Fruit fly (Drosophila melanogaster) whole organism, embryonic: ENCODE data around the gene mRpS14.
A peak's percentile ranks its signal among the peaks of the same experiment; 100 is the strongest.

Source experiments
- Bdp1 ChIP-seq: fragments of 200-800 bp; sonication (Bioruptor generic); optimal IDR thresholded peaks from 3 replicates; lab custom pipeline; 2016; ENCODE audit warnings: missing biosample characterization, missing genetic modification characterization
- CG10959 ChIP-seq: fragments of 200-800 bp; sonication (Bioruptor generic); IDR thresholded peaks from 2 replicates; pipeline ENCODE4 v1.3.6; 2022; ENCODE audit warnings: missing biosample characterization, missing genetic modification characterization
- CG12071 ChIP-seq: fragments of 200-800 bp; sonication (Bioruptor generic); optimal IDR thresholded peaks from 3 replicates; lab custom pipeline; 2018; ENCODE audit warnings: missing biosample characterization, mild to moderate bottlenecking, missing genetic modification characterization
- CG13287 ChIP-seq: fragments of 200-800 bp; sonication (Bioruptor generic); IDR thresholded peaks from 2 replicates; pipeline ENCODE4 v1.3.6; 2022; ENCODE audit warnings: missing biosample characterization, missing genetic modification characterization; ENCODE audit not compliant: partially characterized antibody
- CG15696 ChIP-seq: fragments of 200-800 bp; sonication (Bioruptor generic); optimal IDR thresholded peaks from 2 replicates; lab custom pipeline; 2019; ENCODE audit warnings: missing biosample characterization, mild to moderate bottlenecking, missing genetic modification characterization, moderate library complexity
- CG16779 ChIP-seq: fragments of 200-800 bp; sonication (Bioruptor generic); IDR thresholded peaks from 2 replicates; pipeline ENCODE4 v1.3.6; 2022; ENCODE audit warnings: missing biosample characterization, missing genetic modification characterization
- CG17385 ChIP-seq: fragments of 200-800 bp; sonication (Bioruptor generic); optimal IDR thresholded peaks from 3 replicates; lab custom pipeline; 2018; ENCODE audit warnings: missing biosample characterization, mild to moderate bottlenecking, missing genetic modification characterization
- CG17912 ChIP-seq: fragments of 200-800 bp; sonication (Bioruptor generic); optimal IDR thresholded peaks from 2 replicates; lab custom pipeline; 2018; ENCODE audit warnings: missing biosample characterization, mild to moderate bottlenecking, missing genetic modification characterization
- CG2875 ChIP-seq: fragments of 200-800 bp; sonication (Bioruptor generic); optimal IDR thresholded peaks from 2 replicates; lab custom pipeline; 2017; ENCODE audit warnings: missing biosample characterization, mild to moderate bottlenecking, missing genetic modification characterization, missing genetic modification reagents
- CG31224 ChIP-seq: fragments of 200-800 bp; sonication (Bioruptor generic); IDR thresholded peaks from 2 replicates; pipeline ENCODE4 v1.3.6; 2022; ENCODE audit warnings: missing biosample characterization, missing genetic modification characterization
- CG34376 ChIP-seq: fragments of 200-800 bp; sonication (Bioruptor generic); optimal IDR thresholded peaks from 2 replicates; lab custom pipeline; 2018; ENCODE audit warnings: missing biosample characterization, mild to moderate bottlenecking, missing genetic modification characterization
- CG43689 ChIP-seq: fragments of 200-800 bp; sonication (Bioruptor generic); IDR thresholded peaks from 2 replicates; pipeline ENCODE4 v1.3.6; 2022; ENCODE audit warnings: missing biosample characterization, missing genetic modification characterization
- CG4617 ChIP-seq: fragments of 200-800 bp; sonication (Bioruptor generic); optimal IDR thresholded peaks from 3 replicates; lab custom pipeline; 2016; ENCODE audit warnings: missing biosample characterization, missing genetic modification characterization, borderline replicate concordance
- CG5245 ChIP-seq: fragments of 200-800 bp; sonication (Bioruptor generic); optimal IDR thresholded peaks from 3 replicates; lab custom pipeline; 2016; ENCODE audit warnings: missing biosample characterization, missing genetic modification characterization
- CG8089 ChIP-seq: fragments of 200-800 bp; sonication (Bioruptor generic); optimal IDR thresholded peaks from 3 replicates; lab custom pipeline; 2016; ENCODE audit warnings: missing biosample characterization, missing genetic modification characterization
- CG8478 ChIP-seq: fragments of >200 bp; optimal IDR thresholded peaks from 2 replicates; lab custom pipeline; 2018
- D19A ChIP-seq: fragments of 200-800 bp; optimal IDR thresholded peaks from 3 replicates; lab custom pipeline; 2019; ENCODE audit warnings: missing biosample characterization, mild to moderate bottlenecking, missing genetic modification characterization, moderate library complexity
- D19B ChIP-seq: fragments of 200-800 bp; sonication (Bioruptor generic); optimal IDR thresholded peaks from 2 replicates; lab custom pipeline; 2017; ENCODE audit warnings: missing biosample characterization, mild to moderate bottlenecking, missing genetic modification characterization
- Ets97D ChIP-seq: fragments of 200-800 bp; sonication (Bioruptor generic); optimal IDR thresholded peaks from 3 replicates; lab custom pipeline; 2016; ENCODE audit warnings: missing biosample characterization, missing genetic modification characterization
- Lim3 ChIP-seq: fragments of 200-800 bp; sonication (Bioruptor generic); IDR thresholded peaks from 2 replicates; pipeline ENCODE4 v1.3.6; 2022; ENCODE audit warnings: missing biosample characterization, missing genetic modification characterization
- Optix ChIP-seq: fragments of 200-800 bp; sonication (Bioruptor generic); IDR thresholded peaks from 3 replicates; pipeline ENCODE4 v1.3.6; 2022; ENCODE audit warnings: missing biosample characterization, missing genetic modification characterization
- Stat92E ChIP-seq, 3 experiments: fragments of >200 bp in 2 of 3; fragments of 200-800 bp in 1 of 3; sonication (Bioruptor generic) in 1 of 3; optimal IDR thresholded peaks; 2 replicates each; lab custom pipeline; 2017 to 2019; ENCODE audit warnings: missing biosample characterization in 3 of 3, missing genetic modification characterization in 3 of 3, mild to moderate bottlenecking in 1 of 3, moderate library complexity in 1 of 3
- Usf ChIP-seq: fragments of 200-800 bp; sonication (Bioruptor generic); optimal IDR thresholded peaks from 2 replicates; lab custom pipeline; 2017; ENCODE audit warnings: missing genotype, missing biosample characterization, missing genetic modification characterization
- Xbp1 ChIP-seq: fragments of 200-800 bp; sonication (Bioruptor generic); optimal IDR thresholded peaks from 3 replicates; lab custom pipeline; 2016; ENCODE audit warnings: missing biosample characterization, mild to moderate bottlenecking, missing genetic modification characterization
- amos ChIP-seq: fragments of 200-800 bp; sonication (Bioruptor generic); IDR thresholded peaks from 2 replicates; pipeline ENCODE4 v1.3.6; 2022; ENCODE audit warnings: missing biosample characterization, missing genetic modification characterization; ENCODE audit not compliant: partially characterized antibody
- btn ChIP-seq: fragments of 200-800 bp; sonication (Bioruptor generic); optimal IDR thresholded peaks from 2 replicates; lab custom pipeline; 2016; ENCODE audit warnings: missing biosample characterization, missing genetic modification characterization
- ci ChIP-seq: fragments of 200-800 bp; sonication (Bioruptor generic); IDR thresholded peaks from 3 replicates; pipeline ENCODE4 v1.3.6; 2022; ENCODE audit warnings: missing biosample characterization, missing genetic modification characterization
- dan ChIP-seq: fragments of 200-800 bp; sonication (Bioruptor generic); IDR thresholded peaks from 2 replicates; pipeline ENCODE4 v1.3.6; 2022; ENCODE audit warnings: missing biosample characterization, missing genetic modification characterization
- disco-r ChIP-seq: fragments of 200-800 bp; sonication (Bioruptor generic); optimal IDR thresholded peaks from 2 replicates; lab custom pipeline; 2016; ENCODE audit warnings: missing biosample characterization, missing genetic modification characterization
- fu2 ChIP-seq: fragments of 200-800 bp; sonication (Bioruptor generic); optimal IDR thresholded peaks from 2 replicates; lab custom pipeline; 2016; ENCODE audit warnings: missing biosample characterization, missing genetic modification characterization
- gcm2 ChIP-seq: fragments of 200-800 bp; sonication (Bioruptor generic); optimal IDR thresholded peaks from 2 replicates; lab custom pipeline; 2016; ENCODE audit warnings: missing biosample characterization, missing genetic modification characterization
- grau ChIP-seq: fragments of 200-800 bp; optimal IDR thresholded peaks from 3 replicates; lab custom pipeline; 2019; ENCODE audit warnings: missing biosample characterization, mild to moderate bottlenecking, missing genetic modification characterization, moderate library complexity
- gro ChIP-seq: fragments of 200-800 bp; sonication (Bioruptor generic); optimal IDR thresholded peaks from 2 replicates; lab custom pipeline; 2016; ENCODE audit warnings: missing biosample characterization, missing genetic modification characterization
- hb ChIP-seq: fragments of 200-800 bp; sonication (Bioruptor generic); IDR thresholded peaks from 3 replicates; pipeline ENCODE4 v1.3.6; 2022; ENCODE audit warnings: missing biosample characterization, missing genetic modification characterization; ENCODE audit not compliant: partially characterized antibody
- jing ChIP-seq: fragments of 200-800 bp; sonication (Bioruptor generic); optimal IDR thresholded peaks from 2 replicates; lab custom pipeline; 2018; ENCODE audit warnings: missing biosample characterization, mild to moderate bottlenecking, missing genetic modification characterization
- jumu ChIP-seq: fragments of 200-800 bp; sonication (Bioruptor generic); optimal IDR thresholded peaks from 3 replicates; lab custom pipeline; 2016; ENCODE audit warnings: missing biosample characterization, missing genetic modification characterization
- knrl ChIP-seq: fragments of 200-800 bp; sonication (Bioruptor generic); IDR thresholded peaks from 3 replicates; pipeline ENCODE4 v1.3.6; 2022; ENCODE audit warnings: missing biosample characterization, missing genetic modification characterization; ENCODE audit not compliant: partially characterized antibody
- lilli ChIP-seq: fragments of 200-800 bp; sonication (Bioruptor generic); optimal IDR thresholded peaks from 3 replicates; lab custom pipeline; 2016; ENCODE audit warnings: missing biosample characterization, missing genetic modification characterization
- lola ChIP-seq, 3 experiments: fragments of >200 bp in 2 of 3; fragments of 200-800 bp in 1 of 3; sonication (Bioruptor generic) in 1 of 3; optimal IDR thresholded peaks; 2 replicates each; lab custom pipeline; 2017 to 2019; ENCODE audit warnings: missing biosample characterization in 3 of 3, missing genetic modification characterization in 3 of 3, mild to moderate bottlenecking in 1 of 3, moderate library complexity in 1 of 3
- otp ChIP-seq: fragments of 200-800 bp; sonication (Bioruptor generic); IDR thresholded peaks from 3 replicates; pipeline ENCODE4, ENCODE4 v1.3.6; 2022; ENCODE audit warnings: missing biosample characterization, missing genetic modification characterization
- pfk ChIP-seq: fragments of 200-800 bp; sonication (Bioruptor generic); optimal IDR thresholded peaks from 2 replicates; lab custom pipeline; 2018; ENCODE audit warnings: missing biosample characterization, mild to moderate bottlenecking, missing genetic modification characterization, moderate library complexity
- repo ChIP-seq: fragments of 200-800 bp; sonication (Bioruptor generic); optimal IDR thresholded peaks from 2 replicates; lab custom pipeline; 2016; ENCODE audit warnings: missing biosample characterization, missing genetic modification characterization
- row ChIP-seq: fragments of 200-800 bp; sonication (Bioruptor generic); IDR thresholded peaks from 3 replicates; pipeline ENCODE4 v1.3.6; 2022; ENCODE audit warnings: missing biosample characterization, missing genetic modification characterization
- sens-2 ChIP-seq: fragments of 200-800 bp; sonication (Bioruptor generic); IDR thresholded peaks from 2 replicates; pipeline ENCODE4 v1.3.6; 2022; ENCODE audit warnings: missing biosample characterization, missing genetic modification characterization
- slp2 ChIP-seq: fragments of 200-800 bp; sonication (Bioruptor generic); optimal IDR thresholded peaks from 2 replicates; lab custom pipeline; 2016; ENCODE audit warnings: missing biosample characterization, missing genetic modification characterization
- sna ChIP-seq: fragments of 200-800 bp; sonication (Bioruptor generic); IDR thresholded peaks from 2 replicates; pipeline ENCODE4 v1.3.6; 2022; ENCODE audit warnings: missing biosample characterization, missing genetic modification characterization; ENCODE audit not compliant: partially characterized antibody
- tgo ChIP-seq: fragments of 200-800 bp; sonication (Bioruptor generic); IDR thresholded peaks from 3 replicates; pipeline ENCODE4 v1.3.6; 2022; ENCODE audit warnings: missing biosample characterization, missing genetic modification characterization
- vnd ChIP-seq: fragments of 200-800 bp; sonication (Bioruptor generic); IDR thresholded peaks from 3 replicates; pipeline ENCODE4 v1.3.6; 2022; ENCODE audit warnings: missing biosample characterization, missing genetic modification characterization; ENCODE audit not compliant: partially characterized antibody
- yki ChIP-seq: fragments of >200 bp; optimal IDR thresholded peaks from 3 replicates; lab custom pipeline; 2018
- zfh1 ChIP-seq: fragments of 200-800 bp; sonication (Bioruptor generic); IDR thresholded peaks from 3 replicates; pipeline ENCODE4 v1.3.6; 2022; ENCODE audit warnings: missing biosample characterization, missing genetic modification characterization

mRpS14 gene

dm6 chrX:19494830-19495610 lies 15.0 kb upstream of the mRpS14 start, which contains the start of the genes ksh, CG14200 and Pfrx (continued):
- TF ChIP-seq CG43689 (GFP tag; lab: Robert Waterston, UW) (no peak), grau (tag; lab: Kevin White, UChicago) (no peak), lilli (GFP tag; lab: Kevin White, UChicago) (peak; percentile 10), fu2 (GFP tag; lab: Kevin White, UChicago) (no peak), sens-2 (no peak), pfk (GFP tag; lab: Kevin White, UChicago) (peak; percentile 31), tgo (GFP tag; lab: Robert Waterston, UW) (no peak), ci (GFP tag; lab: Robert Waterston, UW) (no peak), CG5245 (no peak), CG4617 (GFP tag; lab: Kevin White, UChicago) (no peak), btn (no peak), CG17912 (GFP tag; lab: Kevin White, UChicago) (no peak), CG15696 (tag; lab: Kevin White, UChicago) (no peak), CG12071 (GFP tag; lab: Kevin White, UChicago) (no peak), Optix (GFP tag; lab: Robert Waterston, UW) (no peak), jing (no peak), knrl (GFP tag; lab: Robert Waterston, UW) (peak; percentile 91), dan (GFP tag; lab: Robert Waterston, UW) (no peak), sna (GFP tag; lab: Robert Waterston, UW) (peak; percentile 39), CG2875 (GFP tag; lab: Kevin White, UChicago) (no peak), jumu (GFP tag; lab: Kevin White, UChicago) (no peak), CG31224 (no peak), CG10959 (GFP tag; lab: Robert Waterston, UW) (no peak), gcm2 (GFP tag; lab: Kevin White, UChicago) (no peak), CG8478 (no peak), CG8089 (GFP tag; lab: Kevin White, UChicago) (no peak), vnd (GFP tag; lab: Robert Waterston, UW) (peak; percentile 88), repo (GFP tag; lab: Kevin White, UChicago) (peak; percentile 15), Xbp1 (GFP tag; lab: Kevin White, UChicago) (no peak), gro (GFP tag; lab: Kevin White, UChicago) (no peak), hb (GFP tag; lab: Robert Waterston, UW) (peak; percentile 92), Bdp1 (no peak), Ets97D (GFP tag; lab: Kevin White, UChicago) (peak; percentile 39), row (peak; percentile 72), amos (GFP tag; lab: Robert Waterston, UW) (peak; percentile 97), CG13287 (peak; percentile 79), lola (GFP tag; optimal IDR thresholded peaks at IDR 0.05; lab: Kevin White, UChicago) (no peak), Stat92E (GFP tag; optimal IDR thresholded peaks at IDR 0.05; lab: Kevin White, UChicago) (no peak), disco-r (GFP tag; lab: Kevin White, UChicago) (no peak), otp (GFP tag; lab: Robert Waterston, UW) (no peak), D19A (tag; lab: Kevin White, UChicago) (no peak), D19B (GFP tag; lab: Kevin White, UChicago) (no peak), Lim3 (GFP tag; lab: Robert Waterston, UW) (no peak), CG34376 (GFP tag; lab: Kevin White, UChicago) (no peak), CG16779 (GFP tag; lab: Robert Waterston, UW) (no peak), CG17385 (GFP tag; lab: Kevin White, UChicago) (no peak), Usf (GFP tag; lab: Kevin White, UChicago) (no peak), yki (lab: Kevin White, UChicago) (no peak), slp2 (GFP tag; lab: Kevin White, UChicago) (no peak), zfh1 (GFP tag; lab: Robert Waterston, UW) (peak; percentile 42; the same call in 1 of the 3 replicates)
